Fruit fly (Drosophila melanogaster): ENCODE data around the gene CG4186.

Gene CG4186

DNA sequence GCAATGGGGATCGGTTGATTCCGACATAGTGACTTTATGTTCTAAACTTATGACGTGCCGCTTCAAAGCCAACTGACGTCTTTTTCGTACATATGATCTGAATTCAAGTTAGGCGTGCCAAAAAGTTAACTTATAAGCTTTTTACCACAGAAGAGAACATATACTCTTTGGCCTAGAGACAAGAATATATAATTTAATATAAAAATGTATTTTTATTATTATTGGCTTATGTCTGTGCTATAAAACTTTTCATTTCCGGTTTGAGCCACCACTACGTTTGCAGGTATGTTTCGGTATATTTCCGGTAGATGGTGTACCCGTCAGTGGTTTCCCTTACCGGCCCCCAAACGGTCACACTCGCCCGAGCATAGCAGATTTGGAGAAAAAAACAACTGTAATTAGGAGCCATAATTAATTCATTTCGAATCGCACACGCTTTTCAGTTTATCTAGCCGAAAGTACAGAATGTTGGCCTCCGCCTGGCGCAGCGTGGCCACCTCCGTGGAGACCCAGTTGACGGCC is 29.0 kb downstream of the CG4186 start, which contains the start of the genes CG3698 and tzn:
TSS of gene CG3698 (minus strand) at position 51 of the 522 bp plus-strand sequence.
TSS of gene tzn (plus strand) at position 321 of the 522 bp plus-strand sequence.
- peak; percentile 95 for TF ChIP-seq CG6813 (GFP tag; optimal IDR thresholded peaks at IDR 0.05)
- TF ChIP-seq Kr (GFP tag; optimal IDR thresholded peaks at IDR 0.05): peak; percentile 81
- peak; percentile 71 for TF ChIP-seq CG4404 (GFP tag; IDR thresholded peaks at IDR 0.05)
- peak; percentile 85 for TF ChIP-seq fd64A (GFP tag; optimal IDR thresholded peaks at IDR 0.05)
- peak; percentile 92 for TF ChIP-seq CG32772 (GFP tag; IDR thresholded peaks at IDR 0.05)
- TF ChIP-seq ato (GFP tag; IDR thresholded peaks at IDR 0.05; ENCODE audit: partially characterized antibody): no peak
- peak; percentile 97 for TF ChIP-seq Meics (GFP tag; optimal IDR thresholded peaks at IDR 0.05)
- TF ChIP-seq ind (GFP tag; optimal IDR thresholded peaks at IDR 0.05): peak; percentile 86
- TF ChIP-seq esg (GFP tag; conservative IDR thresholded peaks at IDR 0.05): peak; percentile 72
- peak; percentile 92 for TF ChIP-seq schlank (tag; optimal IDR thresholded peaks at IDR 0.05)
- peak; percentile 89; the same call in 2 of the 3 replicates for TF ChIP-seq so (GFP tag; IDR thresholded peaks at IDR 0.05)
- TF ChIP-seq corto (GFP tag; optimal IDR thresholded peaks at IDR 0.05): no peak
- peak; percentile 52 for TF ChIP-seq CG15073 (GFP tag; optimal IDR thresholded peaks at IDR 0.05)
- peak; percentile 54 for TF ChIP-seq crol (GFP tag; IDR thresholded peaks at IDR 0.05)
- TF ChIP-seq dm (GFP tag; optimal IDR thresholded peaks at IDR 0.05): peak; percentile 85
- TF ChIP-seq peb (GFP tag; IDR thresholded peaks at IDR 0.05): peak; percentile 68
- no peak for TF ChIP-seq Tbp (GFP tag; optimal IDR thresholded peaks at IDR 0.05)
- TF ChIP-seq Lim3 (GFP tag; IDR thresholded peaks at IDR 0.05): peak; percentile 74
- peak in 1 of 2 experiments; percentile 89 for TF ChIP-seq bsh (GFP tag; optimal IDR thresholded peaks at IDR 0.05)
- peak; percentile 95 for TF ChIP-seq ken (GFP tag; IDR thresholded peaks at IDR 0.05)
- peak; percentile 75 for TF ChIP-seq Ravus (GFP tag; IDR thresholded peaks at IDR 0.05)
- TF ChIP-seq usp (GFP tag; optimal IDR thresholded peaks at IDR 0.05): no peak
- TF ChIP-seq HHEX (GFP tag; optimal IDR thresholded peaks at IDR 0.05): peak; percentile 96
- TF ChIP-seq Med (GFP tag): peak; percentile 99
- TF ChIP-seq CG15601 (tag; optimal IDR thresholded peaks at IDR 0.05): peak; percentile 92
- peak; percentile 93 for TF ChIP-seq CG12391 (tag; optimal IDR thresholded peaks at IDR 0.05)
- peak; percentile 89 for TF ChIP-seq Aef1 (GFP tag; IDR thresholded peaks at IDR 0.05)
- no peak for TF ChIP-seq yki (optimal IDR thresholded peaks at IDR 0.05)
- peak; percentile 95 for TF ChIP-seq CG3281 (GFP tag; optimal IDR thresholded peaks at IDR 0.05)
- TF ChIP-seq CG11696 (GFP tag; IDR thresholded peaks at IDR 0.05): peak; percentile 72
- peak; percentile 77 for TF ChIP-seq CG31388 (GFP tag; optimal IDR thresholded peaks at IDR 0.05)
- peak; percentile 65 for TF ChIP-seq tup (GFP tag; optimal IDR thresholded peaks at IDR 0.05)
- peak; percentile 91 for TF ChIP-seq CG12071 (GFP tag; optimal IDR thresholded peaks at IDR 0.05)
- TF ChIP-seq CG7372 (GFP tag; IDR thresholded peaks at IDR 0.05): peak; percentile 94
- peak; percentile 58 for TF ChIP-seq CG3163 (GFP tag; optimal IDR thresholded peaks at IDR 0.05)
- TF ChIP-seq Fer1 (GFP tag; optimal IDR thresholded peaks at IDR 0.05): peak; percentile 96
- TF ChIP-seq CG13296 (GFP tag; optimal IDR thresholded peaks at IDR 0.05): peak; percentile 94
- TF ChIP-seq gem (tag; optimal IDR thresholded peaks at IDR 0.05): no peak
- TF ChIP-seq rib (GFP tag; IDR thresholded peaks at IDR 0.05): peak; percentile 84
- no peak for TF ChIP-seq fru (optimal IDR thresholded peaks at IDR 0.05)
- TF ChIP-seq CG30431 (GFP tag; optimal IDR thresholded peaks at IDR 0.05): peak; percentile 96
- no peak for TF ChIP-seq Eip74EF (GFP tag; optimal IDR thresholded peaks at IDR 0.05)
- TF ChIP-seq kah (GFP tag; optimal IDR thresholded peaks at IDR 0.05): peak; percentile 74
- peak; percentile 79 for TF ChIP-seq fd96Cb (tag; optimal IDR thresholded peaks at IDR 0.05)
- peak; percentile 88 for TF ChIP-seq CG12219 (GFP tag; optimal IDR thresholded peaks at IDR 0.05)
- peak; percentile 87 for TF ChIP-seq wdn (GFP tag; IDR thresholded peaks at IDR 0.05)
- peak; percentile 82 for TF ChIP-seq sim (GFP tag; IDR thresholded peaks at IDR 0.05)
- peak; percentile 94 for TF ChIP-seq CG4328 (GFP tag; optimal IDR thresholded peaks at IDR 0.05)
- TF ChIP-seq CG1647 (GFP tag; optimal IDR thresholded peaks at IDR 0.05): peak; percentile 71
- peak; percentile 98 for TF ChIP-seq CG7271 (tag; optimal IDR thresholded peaks at IDR 0.05)
- TF ChIP-seq CG4820 (GFP tag; optimal IDR thresholded peaks at IDR 0.05): peak; percentile 87
